Fruit fly (Drosophila melanogaster) whole organism, adult: ENCODE data around the gene Hr4.
A peak's percentile ranks its signal among the peaks of the same experiment; 100 is the strongest.

Source experiments
- CG12768 ChIP-seq: fragments of 200-800 bp; sonication (Bioruptor generic); optimal IDR thresholded peaks from 2 replicates; lab custom pipeline; 2017; ENCODE audit warnings: missing biosample characterization, missing genetic modification characterization, mild to moderate bottlenecking, moderate library complexity, missing genetic modification reagents
- CG1620 ChIP-seq: fragments of 200-800 bp; sonication (Bioruptor generic); optimal IDR thresholded peaks from 2 replicates; lab custom pipeline; 2016; ENCODE audit warnings: missing biosample characterization, missing genetic modification characterization
- CG5204 ChIP-seq: fragments of 200-800 bp; sonication (Bioruptor generic); optimal IDR thresholded peaks from 2 replicates; lab custom pipeline; 2016; ENCODE audit warnings: missing biosample characterization, missing genetic modification characterization
- CG7045 ChIP-seq: fragments of 200-800 bp; sonication (Bioruptor generic); optimal IDR thresholded peaks from 2 replicates; lab custom pipeline; 2017; ENCODE audit warnings: missing biosample characterization, mild to moderate bottlenecking, missing genetic modification characterization
- Clk ChIP-seq: fragments of 200-800 bp; sonication (Bioruptor generic); optimal IDR thresholded peaks from 2 replicates; lab custom pipeline; 2017; ENCODE audit warnings: missing biosample characterization, missing genetic modification characterization
- Mnt ChIP-seq: fragments of 200-800 bp; sonication (Bioruptor generic); optimal IDR thresholded peaks from 2 replicates; lab custom pipeline; 2016; ENCODE audit warnings: missing biosample characterization, mild to moderate bottlenecking, missing genetic modification characterization
- cnc ChIP-seq, 2 experiments: fragments of >200 bp; optimal IDR thresholded peaks; 2 replicates each; lab custom pipeline; 2017
- kay ChIP-seq: fragments of 200-800 bp; sonication (Bioruptor generic); peaks from one replicate; lab custom pipeline; 2016; ENCODE audit warnings: missing biosample characterization, missing genetic modification characterization, borderline replicate concordance
- pad ChIP-seq: fragments of 200-800 bp; sonication (Bioruptor generic); optimal IDR thresholded peaks from 3 replicates; lab custom pipeline; 2017; ENCODE audit warnings: missing biosample characterization, missing genetic modification characterization, mild to moderate bottlenecking, moderate library complexity, missing genetic modification reagents
- tj ChIP-seq: fragments of 200-800 bp; sonication (Bioruptor generic); optimal IDR thresholded peaks from 3 replicates; lab custom pipeline; 2017; ENCODE audit warnings: missing biosample characterization, mild to moderate bottlenecking, missing genetic modification characterization, moderate library complexity
- toe ChIP-seq: fragments of 200-800 bp; sonication (Bioruptor generic); optimal IDR thresholded peaks from 2 replicates; lab custom pipeline; 2016; ENCODE audit warnings: missing biosample characterization, missing genetic modification characterization

DNA sequence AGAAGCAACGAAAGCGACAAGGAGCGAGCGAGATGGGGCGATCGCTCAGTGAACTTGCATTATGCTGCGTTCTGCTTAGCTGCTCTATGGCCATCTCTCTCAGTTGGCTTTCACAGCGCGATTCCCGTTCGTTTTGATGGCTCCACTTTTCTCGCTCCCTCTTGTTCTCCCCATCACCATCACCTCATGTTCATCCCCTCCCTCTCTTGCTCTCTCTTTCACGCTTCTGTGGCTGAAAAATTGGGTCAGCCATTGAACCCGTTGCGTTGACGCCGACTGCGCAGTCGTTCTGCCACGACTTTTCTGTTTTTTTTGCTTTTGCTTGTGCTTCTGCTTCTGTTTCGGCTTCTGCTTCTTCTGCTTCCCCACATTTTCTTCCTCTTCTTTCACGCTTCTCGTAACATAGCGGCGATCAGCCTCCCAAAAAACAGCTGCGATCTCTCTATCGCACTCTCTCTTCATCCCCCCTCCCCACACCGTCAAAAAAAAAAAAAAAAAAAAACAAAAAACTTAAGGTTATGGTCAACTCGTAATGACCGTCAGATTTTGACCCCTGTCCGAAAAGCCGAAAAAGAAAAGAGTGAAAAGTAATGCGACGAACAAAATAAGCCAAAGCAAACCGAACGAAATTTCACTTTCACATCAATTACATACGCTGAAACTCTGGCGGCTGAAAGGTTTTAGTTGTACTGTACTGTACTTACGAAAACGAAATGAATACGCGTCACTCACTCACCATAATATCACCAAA lies 29.0 kb downstream of the Hr4 start:
- TF ChIP-seq Mnt (GFP tag; lab: Kevin White, UChicago) (no peak), kay (GFP tag; lab: Kevin White, UChicago) (no peak), tj (peak; percentile 50), pad (GFP tag; lab: Kevin White, UChicago) (no peak), cnc (optimal IDR thresholded peaks at IDR 0.05; lab: Kevin White, UChicago) (no peak), CG7045 (no peak), CG12768 (GFP tag; lab: Kevin White, UChicago) (no peak), CG5204 (GFP tag; lab: Kevin White, UChicago) (no peak), CG1620 (no peak), toe (GFP tag; lab: Kevin White, UChicago) (no peak), Clk (GFP tag; lab: Kevin White, UChicago) (no peak)
